Fruit fly (Drosophila melanogaster): ENCODE results near the gene CG34309.

The CG34309 gene

dm6 chr3R:13366561-13367518 lies 5.6 kb upstream of the CG34309 start, which contains the start of gene Elp6:
TSS of gene Elp6 (minus strand) at chr3R:13366910.
- TF ChIP-seq Sin3A (optimal IDR thresholded peaks at IDR 0.05) (no peak), insv (optimal IDR thresholded peaks at IDR 0.05) (no peak), Myc (optimal IDR thresholded peaks at IDR 0.05) (no peak), ttk (optimal IDR thresholded peaks at IDR 0.05) (no peak), h (optimal IDR thresholded peaks at IDR 0.05) (no peak), psq (optimal IDR thresholded peaks at IDR 0.05) (no peak)

dm6 chr3R:13369348-13369747 lies 3.1 kb upstream of the CG34309 start, which contains the start of gene CheA87a:
TSS of gene CheA87a (plus strand) at chr3R:13369648.
- TF ChIP-seq ttk (optimal IDR thresholded peaks at IDR 0.05), result no peak
- no peak for TF ChIP-seq insv (optimal IDR thresholded peaks at IDR 0.05)
- TF ChIP-seq h (optimal IDR thresholded peaks at IDR 0.05), result no peak
- no peak for TF ChIP-seq Myc (optimal IDR thresholded peaks at IDR 0.05)
- TF ChIP-seq psq (optimal IDR thresholded peaks at IDR 0.05), result no peak
- TF ChIP-seq Sin3A (optimal IDR thresholded peaks at IDR 0.05), result no peak

- TF ChIP-seq insv (optimal IDR thresholded peaks at IDR 0.05) (no peak), Sin3A (optimal IDR thresholded peaks at IDR 0.05) (no peak), psq (optimal IDR thresholded peaks at IDR 0.05) (no peak), Myc (optimal IDR thresholded peaks at IDR 0.05) (no peak), h (optimal IDR thresholded peaks at IDR 0.05) (no peak), ttk (optimal IDR thresholded peaks at IDR 0.05) (no peak)
These were observed 2.5 kb downstream of the CG34309 start for dm6 chr3R:13374913-13375312.

- TF ChIP-seq ttk (optimal IDR thresholded peaks at IDR 0.05) (no peak), Myc (optimal IDR thresholded peaks at IDR 0.05) (no peak), Sin3A (optimal IDR thresholded peaks at IDR 0.05) (no peak), h (optimal IDR thresholded peaks at IDR 0.05) (no peak), insv (optimal IDR thresholded peaks at IDR 0.05) (no peak), psq (optimal IDR thresholded peaks at IDR 0.05) (no peak)
These were observed 7.2 kb downstream of the CG34309 start, which contains the start of the genes CG9813 and CG8870 for dm6 chr3R:13379675-13380074. TSS of gene CG9813 (minus strand) at chr3R:13379775. TSS of gene CG8870 (plus strand) at chr3R:13379842.

- TF ChIP-seq psq (optimal IDR thresholded peaks at IDR 0.05), result no peak
- no peak for TF ChIP-seq Sin3A (optimal IDR thresholded peaks at IDR 0.05)
These were observed 9.5 kb downstream of the CG34309 start, which contains the start of the genes mRpS21 and Droj2 for dm6 chr3R:13381744-13382435. TSS of gene mRpS21 (minus strand) at chr3R:13381809. TSS of gene Droj2 (plus strand) at chr3R:13382106.

- TF ChIP-seq ttk (optimal IDR thresholded peaks at IDR 0.05), result no peak
- no peak for TF ChIP-seq Sin3A (optimal IDR thresholded peaks at IDR 0.05)
These were observed 10.3 kb downstream of the CG34309 start for dm6 chr3R:13382656-13383142.

dm6 chr3R:13385105-13385504 lies 12.7 kb downstream of the CG34309 start:
- no peak for TF ChIP-seq Sin3A (optimal IDR thresholded peaks at IDR 0.05)
- no peak for TF ChIP-seq ttk (optimal IDR thresholded peaks at IDR 0.05)
- TF ChIP-seq h (optimal IDR thresholded peaks at IDR 0.05), result no peak
- no peak for TF ChIP-seq psq (optimal IDR thresholded peaks at IDR 0.05)
- TF ChIP-seq Myc (optimal IDR thresholded peaks at IDR 0.05), result no peak
- TF ChIP-seq insv (optimal IDR thresholded peaks at IDR 0.05), result no peak

dm6 chr3R:13388160-13388870 lies 15.9 kb downstream of the CG34309 start, which contains the start of gene CG9799:
TSS of gene CG9799 (minus strand) at chr3R:13388709.
- TF ChIP-seq ttk (optimal IDR thresholded peaks at IDR 0.05) (no peak), Myc (optimal IDR thresholded peaks at IDR 0.05) (no peak), Sin3A (optimal IDR thresholded peaks at IDR 0.05) (no peak), psq (optimal IDR thresholded peaks at IDR 0.05) (no peak), insv (optimal IDR thresholded peaks at IDR 0.05) (no peak), h (optimal IDR thresholded peaks at IDR 0.05) (peak; percentile 23)

dm6 chr3R:13390490-13390889 lies 18.1 kb downstream of the CG34309 start:
- TF ChIP-seq insv (optimal IDR thresholded peaks at IDR 0.05), result no peak
- TF ChIP-seq h (optimal IDR thresholded peaks at IDR 0.05), result no peak
- TF ChIP-seq ttk (optimal IDR thresholded peaks at IDR 0.05), result no peak

- TF ChIP-seq psq (optimal IDR thresholded peaks at IDR 0.05) (no peak), ttk (optimal IDR thresholded peaks at IDR 0.05) (no peak), insv (optimal IDR thresholded peaks at IDR 0.05) (no peak), Myc (optimal IDR thresholded peaks at IDR 0.05) (no peak), Sin3A (optimal IDR thresholded peaks at IDR 0.05) (no peak), h (optimal IDR thresholded peaks at IDR 0.05) (no peak)
These were observed 20.6 kb downstream of the CG34309 start for dm6 chr3R:13393009-13393408.

dm6 chr3R:13395133-13395532 lies 22.7 kb downstream of the CG34309 start, which contains the start of gene CCHa2:
TSS of gene CCHa2 (minus strand) at chr3R:13395197.
- TF ChIP-seq ttk (optimal IDR thresholded peaks at IDR 0.05) (no peak), psq (optimal IDR thresholded peaks at IDR 0.05) (no peak), h (optimal IDR thresholded peaks at IDR 0.05) (no peak), insv (optimal IDR thresholded peaks at IDR 0.05) (no peak), Sin3A (optimal IDR thresholded peaks at IDR 0.05) (no peak), Myc (optimal IDR thresholded peaks at IDR 0.05) (no peak)

Data from Kc167 (cell line).